Fruit fly (Drosophila melanogaster): ENCODE data around the gene RhoBTB.

RhoBTB gene

dm6 chr3L:20384086-20384810 is 8.2 kb downstream of the RhoBTB start, which contains the start of the genes CG5498 and fbl:
CG5498 (minus strand) TSS chr3L:20384109.
fbl (plus strand) TSS chr3L:20384429.
- TF ChIP-seq Ets98B (GFP tag; IDR thresholded peaks at IDR 0.05) (no peak), D1 (tag; optimal IDR thresholded peaks at IDR 0.05) (peak; percentile 68), CG10348 (GFP tag; IDR thresholded peaks at IDR 0.05) (no peak), CG14655 (GFP tag; optimal IDR thresholded peaks at IDR 0.05) (no peak), CG8159 (tag; optimal IDR thresholded peaks at IDR 0.05) (peak; percentile 75), Pif1A (GFP tag; optimal IDR thresholded peaks at IDR 0.05) (no peak), CG15710 (tag; optimal IDR thresholded peaks at IDR 0.05) (peak; percentile 69), CG12605 (GFP tag; IDR thresholded peaks at IDR 0.05) (no peak), fd96Ca (GFP tag; IDR thresholded peaks at IDR 0.05) (no peak), Pif1B (GFP tag; optimal IDR thresholded peaks at IDR 0.05) (peak; percentile 5), Snoo (tag; optimal IDR thresholded peaks at IDR 0.05) (peak; percentile 64), EcR (GFP tag; optimal IDR thresholded peaks at IDR 0.05) (no peak), CG34367 (tag; optimal IDR thresholded peaks at IDR 0.05) (peak; percentile 36), CG13204 (GFP tag; optimal IDR thresholded peaks at IDR 0.05) (no peak), CG32121 (GFP tag; IDR thresholded peaks at IDR 0.05) (peak; percentile 49; the same call in 1 of the 2 replicates), CG8301 (tag; optimal IDR thresholded peaks at IDR 0.05) (peak; percentile 59), CG4496 (GFP tag; IDR thresholded peaks at IDR 0.05) (0 out of 3 replicates have a peak, but pooled peaks have one; percentile 55), gl (tag; optimal IDR thresholded peaks at IDR 0.05) (no peak), CG17806 (tag; optimal IDR thresholded peaks at IDR 0.05) (peak; percentile 57), CG9948 (tag; optimal IDR thresholded peaks at IDR 0.05) (peak; percentile 61)

DNA sequence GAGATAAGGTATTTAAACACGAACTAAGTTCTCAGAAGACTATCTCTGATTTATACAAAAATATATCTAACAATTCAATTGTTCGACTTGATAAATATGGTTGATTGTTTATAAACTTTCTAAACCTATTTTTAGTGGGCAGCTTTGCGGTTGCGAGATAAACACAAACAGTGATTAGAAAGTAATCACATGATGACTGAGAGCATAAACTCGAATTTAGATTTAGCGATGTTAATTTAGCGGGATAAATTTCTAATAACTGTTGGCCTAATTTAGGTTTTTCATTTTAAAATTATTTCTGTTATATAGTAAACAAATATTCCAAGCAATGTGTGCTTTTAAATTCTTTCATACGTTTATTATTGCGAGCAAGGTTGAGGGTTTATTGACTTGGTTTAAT is 9.0 kb downstream of the RhoBTB start:
- TF ChIP-seq CG17806 (tag; optimal IDR thresholded peaks at IDR 0.05) (no peak), Pif1A (GFP tag; optimal IDR thresholded peaks at IDR 0.05) (no peak), CG9948 (tag; optimal IDR thresholded peaks at IDR 0.05) (no peak), CG14655 (GFP tag; optimal IDR thresholded peaks at IDR 0.05) (no peak), EcR (GFP tag; optimal IDR thresholded peaks at IDR 0.05) (no peak), Pif1B (GFP tag; optimal IDR thresholded peaks at IDR 0.05) (no peak), CG12605 (GFP tag; IDR thresholded peaks at IDR 0.05) (no peak), Ets98B (GFP tag; IDR thresholded peaks at IDR 0.05) (no peak), CG10348 (GFP tag; IDR thresholded peaks at IDR 0.05) (no peak), CG4496 (GFP tag; IDR thresholded peaks at IDR 0.05) (no peak), CG34367 (tag; optimal IDR thresholded peaks at IDR 0.05) (no peak), CG8301 (tag; optimal IDR thresholded peaks at IDR 0.05) (no peak), CG13204 (GFP tag; optimal IDR thresholded peaks at IDR 0.05) (no peak), CG32121 (GFP tag; IDR thresholded peaks at IDR 0.05) (no peak), CG8159 (tag; optimal IDR thresholded peaks at IDR 0.05) (no peak), CG15710 (tag; optimal IDR thresholded peaks at IDR 0.05) (no peak)

DNA sequence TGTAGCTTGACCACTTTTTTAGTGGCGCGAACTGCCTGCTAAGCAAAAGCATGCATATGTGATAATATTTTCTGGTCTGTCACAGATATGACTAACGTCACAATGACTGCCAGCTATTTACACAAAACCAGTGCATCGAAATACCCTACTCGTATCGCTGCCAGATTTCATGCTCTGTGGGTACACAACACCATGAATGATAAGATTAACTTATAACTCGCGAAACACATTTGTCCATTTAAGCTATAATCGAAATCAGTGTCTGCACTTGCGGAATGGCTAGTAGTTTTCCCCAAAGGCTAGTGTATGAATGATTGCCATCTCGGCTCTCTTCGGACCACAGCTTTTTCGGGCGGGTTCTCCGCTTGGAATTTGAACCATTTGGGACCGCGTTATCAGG is 9.4 kb downstream of the RhoBTB start:
- TF ChIP-seq EcR (GFP tag; optimal IDR thresholded peaks at IDR 0.05) (peak; percentile 15), CG15710 (tag; optimal IDR thresholded peaks at IDR 0.05) (no peak)

dm6 chr3L:20385969-20386370 is 9.9 kb downstream of the RhoBTB start:
- TF ChIP-seq CG8159 (tag; optimal IDR thresholded peaks at IDR 0.05) (no peak), CG9948 (tag; optimal IDR thresholded peaks at IDR 0.05) (no peak), CG8301 (tag; optimal IDR thresholded peaks at IDR 0.05) (no peak), CG32121 (GFP tag; IDR thresholded peaks at IDR 0.05) (no peak), rn (GFP tag; IDR thresholded peaks at IDR 0.05) (no peak), Snoo (tag; optimal IDR thresholded peaks at IDR 0.05) (no peak), D1 (tag; optimal IDR thresholded peaks at IDR 0.05) (no peak), CG13204 (GFP tag; optimal IDR thresholded peaks at IDR 0.05) (peak; percentile 87), EcR (GFP tag; optimal IDR thresholded peaks at IDR 0.05) (peak; percentile 57)

DNA sequence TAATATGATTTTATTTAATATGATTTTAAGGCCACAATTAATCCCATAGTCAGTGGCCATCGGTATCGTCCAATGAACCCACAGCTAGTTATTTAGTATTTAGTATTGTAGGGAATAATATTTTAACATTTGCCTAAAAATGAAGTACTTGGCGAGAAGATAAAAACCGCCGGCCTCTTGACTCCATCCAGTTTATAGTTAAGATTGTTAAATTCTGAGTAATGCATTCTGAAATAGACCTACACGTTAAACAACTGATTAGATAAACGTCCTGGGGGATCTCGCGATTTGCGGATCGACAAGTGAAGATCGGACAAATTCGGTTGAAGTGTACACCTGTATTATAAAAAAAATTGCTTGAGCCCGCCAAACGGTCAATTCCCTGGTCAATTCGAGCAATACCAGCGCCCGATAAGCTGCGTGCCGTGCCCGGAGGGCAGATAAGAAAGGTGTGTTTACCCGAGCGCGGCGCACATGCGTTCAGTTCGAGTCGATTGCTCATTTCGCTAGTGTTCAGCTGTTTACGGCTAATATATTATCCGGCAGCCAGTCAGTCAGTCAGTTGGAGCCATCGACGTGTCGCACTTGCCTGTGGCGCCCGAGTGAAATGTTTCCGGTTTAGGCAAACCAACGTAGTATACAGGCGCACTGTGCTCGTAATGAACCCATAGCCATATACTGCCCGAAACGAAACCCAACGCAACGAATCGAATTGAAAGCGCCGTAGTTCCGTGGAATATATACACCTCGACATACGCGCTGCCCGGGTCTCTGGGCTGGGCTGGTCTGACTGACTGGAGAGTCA is 11.2 kb downstream of the RhoBTB start:
- no peak for TF ChIP-seq CG15710 (tag; optimal IDR thresholded peaks at IDR 0.05)
- no peak for TF ChIP-seq D1 (tag; optimal IDR thresholded peaks at IDR 0.05)
- TF ChIP-seq CG13204 (GFP tag; optimal IDR thresholded peaks at IDR 0.05): no peak
- TF ChIP-seq CG8301 (tag; optimal IDR thresholded peaks at IDR 0.05): no peak
- TF ChIP-seq CG14655 (GFP tag; optimal IDR thresholded peaks at IDR 0.05): no peak
- peak; percentile 18 for TF ChIP-seq EcR (GFP tag; optimal IDR thresholded peaks at IDR 0.05)
- TF ChIP-seq CG8159 (tag; optimal IDR thresholded peaks at IDR 0.05): no peak
- no peak for TF ChIP-seq CG34367 (tag; optimal IDR thresholded peaks at IDR 0.05)
- no peak for TF ChIP-seq CG9948 (tag; optimal IDR thresholded peaks at IDR 0.05)
- TF ChIP-seq CG12605 (GFP tag; IDR thresholded peaks at IDR 0.05): no peak
- no peak for TF ChIP-seq CG4496 (GFP tag; IDR thresholded peaks at IDR 0.05)
- no peak for TF ChIP-seq Ets98B (GFP tag; IDR thresholded peaks at IDR 0.05)
- peak; percentile 36; the same call in 1 of the 2 replicates for TF ChIP-seq CG32121 (GFP tag; IDR thresholded peaks at IDR 0.05)
- TF ChIP-seq rn (GFP tag; IDR thresholded peaks at IDR 0.05): no peak
- TF ChIP-seq CG10348 (GFP tag; IDR thresholded peaks at IDR 0.05): no peak

- TF ChIP-seq gl (tag; optimal IDR thresholded peaks at IDR 0.05) (peak; percentile 45), Snoo (tag; optimal IDR thresholded peaks at IDR 0.05) (no peak), D1 (tag; optimal IDR thresholded peaks at IDR 0.05) (no peak), Ets98B (GFP tag; IDR thresholded peaks at IDR 0.05) (no peak), Pif1A (GFP tag; optimal IDR thresholded peaks at IDR 0.05) (no peak), CG34367 (tag; optimal IDR thresholded peaks at IDR 0.05) (no peak), CG13204 (GFP tag; optimal IDR thresholded peaks at IDR 0.05) (peak; percentile 26)
Measured at dm6 chr3L:20387843-20388163, 11.8 kb downstream of the RhoBTB start.
